Worm (Caenorhabditis elegans) whole organism, L1 larva: ENCODE results near the gene H12I13.1.

Experiments
- C04F5.9 ChIP-seq: sonication (generic microtip); optimal IDR thresholded peaks from 2 replicates; lab custom pipeline; 2016; ENCODE audit warnings: missing genetic modification characterization, missing compliant biosample characterization
- aly-2 ChIP-seq: fragments of 150-350 bp; optimal IDR thresholded peaks from 2 replicates; lab custom pipeline; 2014; ENCODE audit warnings: missing biosample characterization, missing genetic modification characterization
- ama-1 ChIP-seq: fragments of 150-350 bp; optimal IDR thresholded peaks from 2 replicates; lab custom pipeline; 2014
- ces-1 ChIP-seq: fragments of 150-350 bp; optimal IDR thresholded peaks from 2 replicates; lab custom pipeline; 2014; ENCODE audit warnings: missing biosample characterization, missing genetic modification reagents, missing genetic modification characterization
- elt-3 ChIP-seq, 6 experiments: fragments of 150-350 bp in 1 of 6; sonication (generic microtip); optimal IDR thresholded peaks; 2 replicates each; lab custom pipeline; 2017 to 2018; ENCODE audit warnings: missing biosample characterization in 6 of 6, missing genetic modification characterization in 6 of 6, inconsistent platforms in 1 of 6
- lin-13 ChIP-seq: fragments of 150-350 bp; optimal IDR thresholded peaks from 2 replicates; lab custom pipeline; 2014; ENCODE audit warnings: missing biosample characterization, missing genetic modification reagents, missing genetic modification characterization
- lin-15B ChIP-seq: fragments of 150-350 bp; sonication (generic microtip); optimal IDR thresholded peaks from 3 replicates; lab custom pipeline; 2014; ENCODE audit warnings: missing biosample characterization, missing genetic modification characterization
- nhr-84 ChIP-seq: sonication (generic microtip); optimal IDR thresholded peaks from 2 replicates; lab custom pipeline; 2017; ENCODE audit warnings: missing biosample characterization, missing genetic modification characterization
- sptf-1 ChIP-seq: fragments of 150-350 bp; optimal IDR thresholded peaks from 2 replicates; lab custom pipeline; 2014; ENCODE audit warnings: missing biosample characterization, missing genetic modification characterization
- tbx-2 ChIP-seq: sonication (generic microtip); optimal IDR thresholded peaks from 2 replicates; lab custom pipeline; 2016; ENCODE audit warnings: missing genetic modification characterization, missing compliant biosample characterization
- unc-86 ChIP-seq: sonication (generic microtip); optimal IDR thresholded peaks from 2 replicates; lab custom pipeline; 2016; ENCODE audit warnings: missing genetic modification characterization, missing compliant biosample characterization
- zag-1 ChIP-seq: fragments of 150-350 bp; optimal IDR thresholded peaks from 2 replicates; lab custom pipeline; 2014; ENCODE audit warnings: missing biosample characterization, missing genetic modification characterization
- ztf-4 ChIP-seq: fragments of 150-350 bp; optimal IDR thresholded peaks from 2 replicates; lab custom pipeline; 2014; ENCODE audit warnings: missing biosample characterization, missing genetic modification characterization

DNA sequence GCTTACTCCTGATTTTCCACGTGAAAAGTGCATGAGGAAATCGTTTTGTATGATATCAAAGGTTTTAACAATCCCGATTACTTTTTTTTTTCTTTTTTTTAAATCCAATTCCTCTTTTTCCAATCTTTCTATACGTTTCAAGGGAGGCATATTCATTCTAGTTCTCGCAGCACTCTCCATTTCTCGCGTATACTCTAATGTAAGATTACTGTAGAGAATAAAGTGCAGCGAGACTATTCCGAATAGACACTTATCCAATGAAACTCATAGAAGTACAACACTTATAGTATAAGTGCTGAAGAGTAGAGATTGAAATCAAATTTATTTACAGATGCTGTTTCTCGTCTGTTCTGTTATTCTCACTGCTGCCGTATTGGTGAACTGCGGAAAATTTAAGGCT, 10.6 kb upstream of the H12I13.1 start, which contains the start of gene H12I13.6:
- no peak for TF ChIP-seq ztf-4 (tag; lab: Kevin White, UChicago)
- TF ChIP-seq C04F5.9 (tag; lab: Kevin White, UChicago) = no peak
- no peak for TF ChIP-seq sptf-1
- TF ChIP-seq tbx-2 (tag; lab: Kevin White, UChicago) = no peak
- TF ChIP-seq lin-15B = no peak
- TF ChIP-seq ama-1 (lab: Kevin White, UChicago) = no peak
- no peak for TF ChIP-seq unc-86 (tag; lab: Kevin White, UChicago)
- TF ChIP-seq aly-2 (tag; lab: Kevin White, UChicago) = no peak
- TF ChIP-seq nhr-84 = no peak
- TF ChIP-seq zag-1 (tag; lab: Kevin White, UChicago) = no peak
- no peak for TF ChIP-seq elt-3 (tag; optimal IDR thresholded peaks at IDR 0.05; lab: Kevin White, UChicago)
- TF ChIP-seq lin-13 (GFP tag; lab: Kevin White, UChicago) = no peak
- TF ChIP-seq ces-1 (GFP tag; lab: Kevin White, UChicago) = no peak
